Fruit fly (Drosophila melanogaster): Measurements from ENCODE around the gene mud.

mud gene

dm6 chrX:14215834-14216233, 31.7 kb upstream of the mud start:
- no peak for TF ChIP-seq D1 (tag; optimal IDR thresholded peaks at IDR 0.05)
- TF ChIP-seq CG4496 (GFP tag; IDR thresholded peaks at IDR 0.05), result 0 out of 3 replicates have a peak, but pooled peaks have one; percentile 21
- TF ChIP-seq CG14655 (GFP tag; optimal IDR thresholded peaks at IDR 0.05), result peak; percentile 43
- peak; percentile 51 for TF ChIP-seq CG32121 (GFP tag; IDR thresholded peaks at IDR 0.05)
- peak; percentile 27; the same call in 1 of the 2 replicates for TF ChIP-seq CG12605 (GFP tag; IDR thresholded peaks at IDR 0.05)
- no peak for TF ChIP-seq CG8159 (tag; optimal IDR thresholded peaks at IDR 0.05)
- peak; percentile 6 for TF ChIP-seq CG15710 (tag; optimal IDR thresholded peaks at IDR 0.05)
- peak; percentile 31; the same call in 1 of the 2 replicates for TF ChIP-seq Ets98B (GFP tag; IDR thresholded peaks at IDR 0.05)
- peak; percentile 31 for TF ChIP-seq CG8301 (tag; optimal IDR thresholded peaks at IDR 0.05)

- TF ChIP-seq CG8301 (tag; optimal IDR thresholded peaks at IDR 0.05) (peak; percentile 16), Pif1A (GFP tag; optimal IDR thresholded peaks at IDR 0.05) (no peak), CG4496 (GFP tag; IDR thresholded peaks at IDR 0.05) (0 out of 3 replicates have a peak, but pooled peaks have one; percentile 7)
Observed at dm6 chrX:14216844-14217243, 30.7 kb upstream of the mud start.

- TF ChIP-seq CG34367 (tag; optimal IDR thresholded peaks at IDR 0.05) (peak; percentile 97), Ets98B (GFP tag; IDR thresholded peaks at IDR 0.05) (peak; percentile 94), CG9948 (tag; optimal IDR thresholded peaks at IDR 0.05) (peak; percentile 97), CG17806 (tag; optimal IDR thresholded peaks at IDR 0.05) (peak; percentile 98), Snoo (tag; optimal IDR thresholded peaks at IDR 0.05) (peak; percentile 97), rn (GFP tag; IDR thresholded peaks at IDR 0.05) (peak; percentile 92), Pif1B (GFP tag; optimal IDR thresholded peaks at IDR 0.05) (peak; percentile 91), CG10348 (GFP tag; IDR thresholded peaks at IDR 0.05) (peak; percentile 59; the same call in 1 of the 2 replicates), CG14655 (GFP tag; optimal IDR thresholded peaks at IDR 0.05) (peak; percentile 95), D1 (tag; optimal IDR thresholded peaks at IDR 0.05) (peak; percentile 95), CG8159 (tag; optimal IDR thresholded peaks at IDR 0.05) (peak; percentile 98), gl (tag; optimal IDR thresholded peaks at IDR 0.05) (peak; percentile 92), CG32121 (GFP tag; IDR thresholded peaks at IDR 0.05) (peak; percentile 95), CG4496 (GFP tag; IDR thresholded peaks at IDR 0.05) (peak; percentile 97), CG13204 (GFP tag; optimal IDR thresholded peaks at IDR 0.05) (peak; percentile 93), Pif1A (GFP tag; optimal IDR thresholded peaks at IDR 0.05) (peak; percentile 94), CG15710 (tag; optimal IDR thresholded peaks at IDR 0.05) (peak; percentile 98), CG12605 (GFP tag; IDR thresholded peaks at IDR 0.05) (peak; percentile 96), EcR (GFP tag; optimal IDR thresholded peaks at IDR 0.05) (peak; percentile 93), fd96Ca (GFP tag; IDR thresholded peaks at IDR 0.05) (peak; percentile 86), CG8301 (tag; optimal IDR thresholded peaks at IDR 0.05) (peak; percentile 93)
Observed at dm6 chrX:14218045-14218483, 29.5 kb upstream of the mud start.

- TF ChIP-seq rn (GFP tag; IDR thresholded peaks at IDR 0.05), result no peak
- peak; percentile 7 for TF ChIP-seq CG13204 (GFP tag; optimal IDR thresholded peaks at IDR 0.05)
Observed at dm6 chrX:14221182-14221581, 26.4 kb upstream of the mud start.

dm6 chrX:14221995-14222394, 25.5 kb upstream of the mud start:
- TF ChIP-seq gl (tag; optimal IDR thresholded peaks at IDR 0.05) (no peak), CG8301 (tag; optimal IDR thresholded peaks at IDR 0.05) (no peak), CG9948 (tag; optimal IDR thresholded peaks at IDR 0.05) (no peak), CG32121 (GFP tag; IDR thresholded peaks at IDR 0.05) (no peak), CG15710 (tag; optimal IDR thresholded peaks at IDR 0.05) (no peak), CG13204 (GFP tag; optimal IDR thresholded peaks at IDR 0.05) (no peak), CG8159 (tag; optimal IDR thresholded peaks at IDR 0.05) (no peak), EcR (GFP tag; optimal IDR thresholded peaks at IDR 0.05) (no peak)

- TF ChIP-seq CG9948 (tag; optimal IDR thresholded peaks at IDR 0.05) (no peak), Snoo (tag; optimal IDR thresholded peaks at IDR 0.05) (no peak), rn (GFP tag; IDR thresholded peaks at IDR 0.05) (no peak), CG4496 (GFP tag; IDR thresholded peaks at IDR 0.05) (no peak), CG13204 (GFP tag; optimal IDR thresholded peaks at IDR 0.05) (no peak), CG34367 (tag; optimal IDR thresholded peaks at IDR 0.05) (no peak), CG17806 (tag; optimal IDR thresholded peaks at IDR 0.05) (no peak), CG8159 (tag; optimal IDR thresholded peaks at IDR 0.05) (no peak), Ets98B (GFP tag; IDR thresholded peaks at IDR 0.05) (no peak), CG14655 (GFP tag; optimal IDR thresholded peaks at IDR 0.05) (no peak), Pif1B (GFP tag; optimal IDR thresholded peaks at IDR 0.05) (no peak)
Observed at dm6 chrX:14225665-14226064, 21.9 kb upstream of the mud start, which contains the start of gene CG11674. CG11674 (minus strand) TSS chrX:14225879.

dm6 chrX:14226093-14226492, 21.4 kb upstream of the mud start, which contains the start of gene mRpL38:
mRpL38 (plus strand) TSS chrX:14226289.
- TF ChIP-seq CG13204 (GFP tag; optimal IDR thresholded peaks at IDR 0.05) (no peak), CG12605 (GFP tag; IDR thresholded peaks at IDR 0.05) (no peak), CG34367 (tag; optimal IDR thresholded peaks at IDR 0.05) (no peak), D1 (tag; optimal IDR thresholded peaks at IDR 0.05) (no peak), Snoo (tag; optimal IDR thresholded peaks at IDR 0.05) (no peak), CG8301 (tag; optimal IDR thresholded peaks at IDR 0.05) (no peak), CG32121 (GFP tag; IDR thresholded peaks at IDR 0.05) (no peak), CG17806 (tag; optimal IDR thresholded peaks at IDR 0.05) (no peak), CG8159 (tag; optimal IDR thresholded peaks at IDR 0.05) (no peak), CG4496 (GFP tag; IDR thresholded peaks at IDR 0.05) (no peak), gl (tag; optimal IDR thresholded peaks at IDR 0.05) (no peak), CG15710 (tag; optimal IDR thresholded peaks at IDR 0.05) (no peak), CG14655 (GFP tag; optimal IDR thresholded peaks at IDR 0.05) (no peak), Pif1B (GFP tag; optimal IDR thresholded peaks at IDR 0.05) (no peak), CG9948 (tag; optimal IDR thresholded peaks at IDR 0.05) (no peak), Pif1A (GFP tag; optimal IDR thresholded peaks at IDR 0.05) (no peak), rn (GFP tag; IDR thresholded peaks at IDR 0.05) (no peak), Ets98B (GFP tag; IDR thresholded peaks at IDR 0.05) (no peak), CG10348 (GFP tag; IDR thresholded peaks at IDR 0.05) (no peak), EcR (GFP tag; optimal IDR thresholded peaks at IDR 0.05) (no peak)

All from whole organism, pupa.